Worm (Caenorhabditis elegans) whole organism, young adult: ENCODE results near the gene spp-30.

ENCODE experiments used
- F52B5.7 ChIP-seq: sonication (generic microtip); optimal IDR thresholded peaks from 2 replicates; lab custom pipeline; 2016; ENCODE audit warnings: mild to moderate bottlenecking, missing genetic modification characterization, missing compliant biosample characterization
- ama-1 ChIP-seq, 3 experiments: fragments of 150-350 bp in 1 of 3; sonication (generic microtip) in 2 of 3; optimal IDR thresholded peaks; 2 replicates each; lab custom pipeline; 2014 to 2018; ENCODE audit warnings: missing biosample characterization in 2 of 3, missing genetic modification characterization in 2 of 3, missing genetic modification reagents in 2 of 3
- dpl-1 ChIP-seq: fragments of 150-350 bp; optimal IDR thresholded peaks from 2 replicates; lab custom pipeline; 2014; ENCODE audit warnings: missing biosample characterization, missing genetic modification reagents, missing genetic modification characterization
- efl-1 ChIP-seq: fragments of 150-350 bp; optimal IDR thresholded peaks from 2 replicates; lab custom pipeline; 2014; ENCODE audit warnings: missing biosample characterization, missing genetic modification reagents, missing genetic modification characterization
- ets-4 ChIP-seq: fragments of 200-800 bp; sonication (Bioruptor generic); optimal IDR thresholded peaks from 2 replicates; lab custom pipeline; 2018; ENCODE audit warnings: mild to moderate bottlenecking, missing genetic modification characterization, missing compliant biosample characterization
- unc-130 ChIP-seq: sonication (generic microtip); optimal IDR thresholded peaks from 2 replicates; lab custom pipeline; 2016; ENCODE audit warnings: missing genetic modification reagents, missing genetic modification characterization, missing compliant biosample characterization
- ztf-28 ChIP-seq: fragments of 200-800 bp; sonication (Bioruptor generic); IDR thresholded peaks from 2 replicates; pipeline ENCODE4 v1.3.6; 2022; ENCODE audit warnings: missing genetic modification reagents, missing genetic modification characterization, missing compliant biosample characterization

DNA sequence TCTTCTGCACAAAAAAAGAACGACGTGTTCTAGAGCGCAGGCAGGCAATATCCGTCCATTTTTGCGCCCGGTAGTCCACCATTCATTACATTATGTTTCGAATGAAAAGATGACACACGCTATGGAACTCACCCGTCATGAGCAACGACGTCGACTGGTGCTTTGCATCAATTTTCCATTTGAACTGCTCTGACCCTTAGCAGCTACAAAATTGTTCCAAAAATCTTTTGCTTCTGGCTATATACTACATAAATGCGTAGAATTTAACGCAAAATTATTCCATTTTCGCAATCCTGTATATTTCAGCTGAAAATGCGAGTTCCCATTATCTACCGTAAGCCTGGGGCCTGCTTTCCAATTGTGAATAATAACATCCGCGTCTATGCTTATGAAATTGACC lies 29.9 kb upstream of the spp-30 start, which contains the start of gene T04F8.3:
- TF ChIP-seq efl-1 (GFP tag; lab: Kevin White, UChicago) (no peak), ztf-28 (no peak), F52B5.7 (tag; lab: Kevin White, UChicago) (no peak), dpl-1 (GFP tag; lab: Kevin White, UChicago) (no peak), unc-130 (GFP tag; lab: Kevin White, UChicago) (no peak), ets-4 (GFP tag; lab: Kevin White, UChicago) (no peak), ama-1 (optimal IDR thresholded peaks at IDR 0.05; lab: Kevin White, UChicago) (no peak), ama-1 (GFP tag; optimal IDR thresholded peaks at IDR 0.05; lab: Kevin White, UChicago) (no peak)
